Fruit fly (Drosophila melanogaster): ENCODE measurements around the gene Wnt10.

The Wnt10 gene

dm6 chr2L:7420305-7421287, 57.4 kb downstream of the Wnt10 start (continued):
- TF ChIP-seq tup (GFP tag; optimal IDR thresholded peaks at IDR 0.05) (peak; percentile 37), schlank (tag; optimal IDR thresholded peaks at IDR 0.05) (peak; percentile 73), bab2 (GFP tag; optimal IDR thresholded peaks at IDR 0.05) (peak; percentile 15), CG18619 (GFP tag; optimal IDR thresholded peaks at IDR 0.05) (peak; percentile 45), Awh (GFP tag; IDR thresholded peaks at IDR 0.05) (0 out of 2 replicates have a peak, but pooled peaks have one; percentile 21), psq (GFP tag; optimal IDR thresholded peaks at IDR 0.05) (no peak), nom (GFP tag; optimal IDR thresholded peaks at IDR 0.05) (peak; percentile 84), CG1024 (GFP tag; IDR thresholded peaks at IDR 0.05) (no peak), CG3281 (GFP tag; optimal IDR thresholded peaks at IDR 0.05) (peak; percentile 68), CG7963 (GFP tag; IDR thresholded peaks at IDR 0.05; ENCODE audit: partially characterized antibody) (no peak), CG1602 (GFP tag; optimal IDR thresholded peaks at IDR 0.05) (no peak), CG8944 (GFP tag; optimal IDR thresholded peaks at IDR 0.05) (peak; percentile 65), wdn (GFP tag; IDR thresholded peaks at IDR 0.05) (peak; percentile 72), inv (GFP tag; IDR thresholded peaks at IDR 0.05; ENCODE audit: partially characterized antibody) (no peak), exex (tag; optimal IDR thresholded peaks at IDR 0.05) (peak; percentile 1), esg (GFP tag; conservative IDR thresholded peaks at IDR 0.05) (peak; percentile 55; the same call in 1 of the 2 replicates), rib (GFP tag; IDR thresholded peaks at IDR 0.05) (peak; percentile 79), bowl (GFP tag; IDR thresholded peaks at IDR 0.05) (no peak), CG14667 (GFP tag; IDR thresholded peaks at IDR 0.05) (peak; percentile 60), cg (GFP tag; optimal IDR thresholded peaks at IDR 0.05) (no peak), CG11456 (GFP tag; IDR thresholded peaks at IDR 0.05) (peak; percentile 79; the same call in 2 of the 3 replicates), Side (GFP tag; optimal IDR thresholded peaks at IDR 0.05) (peak; percentile 62), CG10209 (GFP tag; optimal IDR thresholded peaks at IDR 0.05) (peak; percentile 52), pb (GFP tag; optimal IDR thresholded peaks at IDR 0.05) (peak; percentile 28), CG8359 (GFP tag; optimal IDR thresholded peaks at IDR 0.05; ENCODE audit: borderline replicate concordance) (no peak), slou (GFP tag; optimal IDR thresholded peaks at IDR 0.05) (peak; percentile 61), CG6689 (GFP tag; IDR thresholded peaks at IDR 0.05) (peak; percentile 52), CG10321 (GFP tag; IDR thresholded peaks at IDR 0.05) (no peak), CG32772 (GFP tag; IDR thresholded peaks at IDR 0.05) (peak; percentile 57), CG4854 (GFP tag; optimal IDR thresholded peaks at IDR 0.05) (no peak), Opbp (GFP tag; IDR thresholded peaks at IDR 0.05; ENCODE audit: partially characterized antibody) (no peak), HHEX (GFP tag; optimal IDR thresholded peaks at IDR 0.05) (peak; percentile 49), CG31441 (GFP tag; IDR thresholded peaks at IDR 0.05) (peak; percentile 47; the same call in 1 of the 2 replicates), bsh (GFP tag; optimal IDR thresholded peaks at IDR 0.05) (peak; percentile 38), ttk (GFP tag; IDR thresholded peaks at IDR 0.05) (peak; percentile 53; the same call in 1 of the 2 replicates), knrl (GFP tag; IDR thresholded peaks at IDR 0.05; ENCODE audit: partially characterized antibody) (no peak), tx (GFP tag; optimal IDR thresholded peaks at IDR 0.05) (peak; percentile 68), Gsc (GFP tag; IDR thresholded peaks at IDR 0.05) (peak; percentile 33; the same call in 1 of the 2 replicates), az2 (GFP tag; optimal IDR thresholded peaks at IDR 0.05) (peak; percentile 17), CG2202 (tag; optimal IDR thresholded peaks at IDR 0.05) (no peak), Lpt (GFP tag; optimal IDR thresholded peaks at IDR 0.05) (no peak), vvl (GFP tag; IDR thresholded peaks at IDR 0.05) (peak; percentile 69), Hmx (GFP tag; optimal IDR thresholded peaks at IDR 0.05) (no peak), ERR (GFP tag; optimal IDR thresholded peaks at IDR 0.05) (peak; percentile 69), jing (GFP tag; optimal IDR thresholded peaks at IDR 0.05) (no peak), otp (GFP tag; IDR thresholded peaks at IDR 0.05) (no peak), CG1792 (GFP tag; optimal IDR thresholded peaks at IDR 0.05) (peak; percentile 72), org-1 (GFP tag; optimal IDR thresholded peaks at IDR 0.05) (peak; percentile 62)
